Worm (Caenorhabditis elegans): ENCODE results near the gene cest-7.

ce11 chrX:12188280-12189071, 41.3 kb upstream of the cest-7 start:
- TF ChIP-seq aly-2 (tag; optimal IDR thresholded peaks at IDR 0.05) (no peak), unc-39 (tag; optimal IDR thresholded peaks at IDR 0.05) (no peak), lim-7 (GFP tag; IDR thresholded peaks at IDR 0.05) (no peak), ama-1 (optimal IDR thresholded peaks at IDR 0.05) (no peak), jun-1 (tag; optimal IDR thresholded peaks at IDR 0.05) (no peak), lin-29 (GFP tag; IDR thresholded peaks at IDR 0.05) (no peak), unc-130 (GFP tag; optimal IDR thresholded peaks at IDR 0.05) (no peak), ceh-82 (tag; optimal IDR thresholded peaks at IDR 0.05) (no peak), mep-1 (tag; optimal IDR thresholded peaks at IDR 0.05) (no peak), mes-2 (tag; optimal IDR thresholded peaks at IDR 0.05; ENCODE audit: poor library complexity, severe bottlenecking) (no peak), nhr-76 (tag; optimal IDR thresholded peaks at IDR 0.05) (no peak), fkh-10 (GFP tag; optimal IDR thresholded peaks at IDR 0.05) (no peak), zag-1 (tag; optimal IDR thresholded peaks at IDR 0.05) (no peak), lin-39 (tag; optimal IDR thresholded peaks at IDR 0.05) (no peak)
